Fruit fly (Drosophila melanogaster) whole organism, embryonic: ENCODE measurements around the gene wg.

ENCODE experiments used
- ATbp ChIP-seq: fragments of 200-800 bp; sonication (Bioruptor generic); optimal IDR thresholded peaks from 2 replicates; lab custom pipeline; 2017; ENCODE audit warnings: missing biosample characterization, mild to moderate bottlenecking, missing genetic modification characterization, missing genetic modification reagents
- BEAF-32 ChIP-seq: fragments of 200-800 bp; sonication (Bioruptor generic); optimal IDR thresholded peaks from 3 replicates; lab custom pipeline; 2017; ENCODE audit warnings: missing biosample characterization, missing genetic modification characterization, mild to moderate bottlenecking, moderate library complexity, missing genetic modification reagents
- CG10267 ChIP-seq: fragments of 200-800 bp; sonication (Bioruptor generic); optimal IDR thresholded peaks from 2 replicates; lab custom pipeline; 2018; ENCODE audit warnings: missing biosample characterization, mild to moderate bottlenecking, missing genetic modification characterization, moderate library complexity
- CG11696 ChIP-seq: fragments of 200-800 bp; sonication (Bioruptor generic); IDR thresholded peaks from 2 replicates; pipeline ENCODE4 v1.3.6; 2022; ENCODE audit warnings: missing biosample characterization, missing genetic modification characterization
- CG12391 ChIP-seq: fragments of 200-800 bp; sonication (Bioruptor generic); optimal IDR thresholded peaks from 3 replicates; lab custom pipeline; 2018; ENCODE audit warnings: missing biosample characterization, mild to moderate bottlenecking, missing genetic modification characterization, moderate library complexity
- CG12769 ChIP-seq: fragments of 200-800 bp; sonication (Bioruptor generic); optimal IDR thresholded peaks from 2 replicates; lab custom pipeline; 2019; ENCODE audit warnings: missing biosample characterization, mild to moderate bottlenecking, missing genetic modification characterization, moderate library complexity
- CG14441 ChIP-seq: fragments of 200-800 bp; sonication (Bioruptor generic); IDR thresholded peaks from 2 replicates; pipeline ENCODE4 v1.3.6; 2022; ENCODE audit warnings: missing biosample characterization, missing genetic modification characterization
- CG16813 ChIP-seq: fragments of 200-800 bp; sonication (Bioruptor generic); IDR thresholded peaks from 3 replicates; pipeline ENCODE4 v1.3.6; 2022; ENCODE audit warnings: missing biosample characterization, missing genetic modification characterization; ENCODE audit not compliant: partially characterized antibody
- CG17802 ChIP-seq: fragments of 200-800 bp; sonication (Bioruptor generic); optimal IDR thresholded peaks from 2 replicates; lab custom pipeline; 2018; ENCODE audit warnings: missing biosample characterization, mild to moderate bottlenecking, missing genetic modification characterization, moderate library complexity
- CG30431 ChIP-seq: fragments of 200-800 bp; sonication (Bioruptor generic); optimal IDR thresholded peaks from 2 replicates; lab custom pipeline; 2017; ENCODE audit warnings: missing biosample characterization, missing genetic modification characterization
- CG31441 ChIP-seq: fragments of 200-800 bp; sonication (Bioruptor generic); IDR thresholded peaks from 2 replicates; pipeline ENCODE4 v1.3.6; 2022; ENCODE audit warnings: missing biosample characterization, missing genetic modification characterization
- CG32767 ChIP-seq: fragments of 200-800 bp; sonication (Bioruptor generic); IDR thresholded peaks from 2 replicates; pipeline ENCODE4 v1.3.6; 2022; ENCODE audit warnings: missing biosample characterization, missing genetic modification characterization
- CG4707 ChIP-seq: fragments of 200-800 bp; sonication (Bioruptor generic); optimal IDR thresholded peaks from 2 replicates; lab custom pipeline; 2018; ENCODE audit warnings: missing biosample characterization, mild to moderate bottlenecking, missing genetic modification characterization, moderate library complexity
- CG5180 ChIP-seq: fragments of 200-800 bp; sonication (Bioruptor generic); optimal IDR thresholded peaks from 3 replicates; lab custom pipeline; 2017; ENCODE audit warnings: missing biosample characterization, missing genetic modification characterization, mild to moderate bottlenecking, moderate library complexity, missing genetic modification reagents
- CG6654 ChIP-seq: fragments of 200-800 bp; sonication (Bioruptor generic); optimal IDR thresholded peaks from 2 replicates; lab custom pipeline; 2017; ENCODE audit warnings: missing biosample characterization, mild to moderate bottlenecking, missing genetic modification characterization
- CG6765 ChIP-seq: fragments of 200-800 bp; sonication (Bioruptor generic); optimal IDR thresholded peaks from 3 replicates; lab custom pipeline; 2017; ENCODE audit warnings: missing biosample characterization, mild to moderate bottlenecking, missing genetic modification characterization
- CG7745 ChIP-seq: fragments of 200-800 bp; sonication (Bioruptor generic); optimal IDR thresholded peaks from 2 replicates; lab custom pipeline; 2018; ENCODE audit warnings: missing biosample characterization, mild to moderate bottlenecking, missing genetic modification characterization, moderate library complexity
- CG8359 ChIP-seq: fragments of 200-800 bp; sonication (Bioruptor generic); optimal IDR thresholded peaks from 2 replicates; lab custom pipeline; 2017; ENCODE audit warnings: missing biosample characterization, mild to moderate bottlenecking, missing genetic modification characterization, borderline replicate concordance
- CG9876 ChIP-seq: fragments of 200-800 bp; sonication (Bioruptor generic); optimal IDR thresholded peaks from 2 replicates; lab custom pipeline; 2016; ENCODE audit warnings: missing biosample characterization, missing genetic modification characterization
- CrebB ChIP-seq: fragments of 200-800 bp; sonication (Bioruptor generic); optimal IDR thresholded peaks from 3 replicates; lab custom pipeline; 2018; ENCODE audit warnings: missing biosample characterization, mild to moderate bottlenecking, missing genetic modification characterization
- D19B ChIP-seq: fragments of 200-800 bp; sonication (Bioruptor generic); optimal IDR thresholded peaks from 2 replicates; lab custom pipeline; 2017; ENCODE audit warnings: missing biosample characterization, mild to moderate bottlenecking, missing genetic modification characterization
- Eip74EF ChIP-seq, 2 experiments: fragments of 200-800 bp in 1 of 2; fragments of >200 bp in 1 of 2; sonication (Bioruptor generic) in 1 of 2; optimal IDR thresholded peaks; 2 replicates each; lab custom pipeline; 2017 to 2019; ENCODE audit warnings: missing biosample characterization in 2 of 2, missing genetic modification characterization in 2 of 2, mild to moderate bottlenecking in 1 of 2, moderate library complexity in 1 of 2
- HmgZ ChIP-seq: fragments of 200-800 bp; sonication (Bioruptor generic); optimal IDR thresholded peaks from 2 replicates; lab custom pipeline; 2018; ENCODE audit warnings: missing biosample characterization, mild to moderate bottlenecking, missing genetic modification characterization
- Hr3 ChIP-seq: fragments of 200-800 bp; sonication (Bioruptor generic); optimal IDR thresholded peaks from 3 replicates; lab custom pipeline; 2016; ENCODE audit warnings: missing biosample characterization, missing genetic modification characterization
- Hr51 ChIP-seq, 2 experiments: fragments of 200-800 bp; sonication (Bioruptor generic); optimal IDR thresholded peaks; 2 replicates in 1 of 2; 3 replicates in 1 of 2; lab custom pipeline; 2016 to 2018; ENCODE audit warnings: missing biosample characterization in 2 of 2, missing genetic modification characterization in 2 of 2, mild to moderate bottlenecking in 1 of 2, moderate library complexity in 1 of 2
- MBD-R2 ChIP-seq: fragments of 200-800 bp; sonication (Bioruptor generic); IDR thresholded peaks from 2 replicates; pipeline ENCODE4 v1.3.6; 2022; ENCODE audit warnings: missing biosample characterization, missing genetic modification characterization
- MTF-1 ChIP-seq: fragments of 200-800 bp; sonication (Bioruptor generic); optimal IDR thresholded peaks from 2 replicates; lab custom pipeline; 2018; ENCODE audit warnings: missing biosample characterization, mild to moderate bottlenecking, missing genetic modification characterization, borderline replicate concordance
- NC2α ChIP-seq: fragments of 200-800 bp; sonication (Bioruptor generic); optimal IDR thresholded peaks from 2 replicates; lab custom pipeline; 2016; ENCODE audit warnings: missing biosample characterization, missing genetic modification characterization
- NK7.1 ChIP-seq: fragments of 200-800 bp; sonication (Bioruptor generic); optimal IDR thresholded peaks from 3 replicates; lab custom pipeline; 2016; ENCODE audit warnings: missing biosample characterization, missing genetic modification characterization
- Poxn ChIP-seq: fragments of 200-800 bp; sonication (Bioruptor generic); IDR thresholded peaks from 2 replicates; pipeline ENCODE4 v1.3.6; 2022; ENCODE audit warnings: missing biosample characterization, missing genetic modification characterization
- Sry-β ChIP-seq: fragments of 200-800 bp; sonication (Bioruptor generic); optimal IDR thresholded peaks from 2 replicates; lab custom pipeline; 2018; ENCODE audit warnings: missing biosample characterization, mild to moderate bottlenecking, missing genetic modification characterization, moderate library complexity
- Usf ChIP-seq: fragments of 200-800 bp; sonication (Bioruptor generic); optimal IDR thresholded peaks from 2 replicates; lab custom pipeline; 2017; ENCODE audit warnings: missing genotype, missing biosample characterization, missing genetic modification characterization
- az2 ChIP-seq: fragments of 200-800 bp; sonication (Bioruptor generic); optimal IDR thresholded peaks from 3 replicates; lab custom pipeline; 2016; ENCODE audit warnings: missing biosample characterization, missing genetic modification characterization
- chn ChIP-seq: fragments of 200-800 bp; sonication (Bioruptor generic); optimal IDR thresholded peaks from 2 replicates; lab custom pipeline; 2016; ENCODE audit warnings: missing biosample characterization, missing genetic modification characterization
- dati ChIP-seq: fragments of 200-800 bp; sonication (Bioruptor generic); IDR thresholded peaks from 2 replicates; pipeline ENCODE4 v1.3.6; 2022; ENCODE audit warnings: missing biosample characterization, missing genetic modification characterization
- exex ChIP-seq: fragments of 200-800 bp; sonication (Bioruptor generic); optimal IDR thresholded peaks from 4 replicates; lab custom pipeline; 2018; ENCODE audit warnings: missing biosample characterization, mild to moderate bottlenecking, missing genetic modification characterization, moderate library complexity
- fd102C ChIP-seq: fragments of 200-800 bp; sonication (Bioruptor generic); optimal IDR thresholded peaks from 2 replicates; lab custom pipeline; 2018; ENCODE audit warnings: missing biosample characterization, mild to moderate bottlenecking, missing genetic modification characterization, moderate library complexity
- fd64A ChIP-seq: fragments of 200-800 bp; sonication (Bioruptor generic); optimal IDR thresholded peaks from 3 replicates; lab custom pipeline; 2018; ENCODE audit warnings: missing biosample characterization, mild to moderate bottlenecking, missing genetic modification characterization
- gcm2 ChIP-seq: fragments of 200-800 bp; sonication (Bioruptor generic); optimal IDR thresholded peaks from 2 replicates; lab custom pipeline; 2016; ENCODE audit warnings: missing biosample characterization, missing genetic modification characterization
- grau ChIP-seq: fragments of 200-800 bp; optimal IDR thresholded peaks from 3 replicates; lab custom pipeline; 2019; ENCODE audit warnings: missing biosample characterization, mild to moderate bottlenecking, missing genetic modification characterization, moderate library complexity
- grn ChIP-seq: fragments of 200-800 bp; sonication (Bioruptor generic); optimal IDR thresholded peaks from 3 replicates; lab custom pipeline; 2017; ENCODE audit warnings: missing biosample characterization, missing genetic modification characterization
- hbn ChIP-seq: fragments of 200-800 bp; sonication (Bioruptor generic); IDR thresholded peaks from 2 replicates; pipeline ENCODE4 v1.3.6; 2022; ENCODE audit warnings: missing biosample characterization, missing genetic modification characterization; ENCODE audit not compliant: partially characterized antibody
- her ChIP-seq: fragments of 200-800 bp; sonication (Bioruptor generic); optimal IDR thresholded peaks from 2 replicates; lab custom pipeline; 2016; ENCODE audit warnings: missing biosample characterization, missing genetic modification characterization
- kay ChIP-seq: fragments of 200-800 bp; sonication (Bioruptor generic); optimal IDR thresholded peaks from 2 replicates; lab custom pipeline; 2016; ENCODE audit warnings: missing biosample characterization, missing genetic modification characterization
- lov ChIP-seq, 2 experiments: fragments of 200-800 bp in 1 of 2; fragments of >200 bp in 1 of 2; sonication (Bioruptor generic) in 1 of 2; IDR thresholded peaks in 1 of 2; optimal IDR thresholded peaks in 1 of 2; 2 replicates in 1 of 2; 3 replicates in 1 of 2; pipeline versions ENCODE4 v1.3.6 to Lab custom; 2017 to 2022; ENCODE audit warnings: missing biosample characterization in 1 of 2, missing genetic modification characterization in 1 of 2
- onecut ChIP-seq: fragments of 200-800 bp; sonication (Bioruptor generic); IDR thresholded peaks from 2 replicates; pipeline ENCODE4 v1.3.6; 2022; ENCODE audit warnings: missing biosample characterization, missing genetic modification characterization
- tap ChIP-seq: fragments of 200-800 bp; optimal IDR thresholded peaks from 3 replicates; lab custom pipeline; 2019; ENCODE audit warnings: missing biosample characterization, mild to moderate bottlenecking, missing genetic modification characterization, moderate library complexity
- tin ChIP-seq: fragments of 200-800 bp; sonication (Bioruptor generic); optimal IDR thresholded peaks from 3 replicates; lab custom pipeline; 2016; ENCODE audit warnings: missing biosample characterization, missing genetic modification characterization
- z ChIP-seq: fragments of 200-800 bp; sonication (Bioruptor generic); IDR thresholded peaks from 3 replicates; pipeline ENCODE4 v1.3.6; 2022; ENCODE audit warnings: missing biosample characterization, missing genetic modification characterization

wg gene

dm6 chr2L:7339392-7340014, 32.5 kb downstream of the wg start (continued):
- no peak for TF ChIP-seq CrebB (tag; lab: Kevin White, UChicago)
- no peak for TF ChIP-seq exex (tag; lab: Kevin White, UChicago)
- no peak for TF ChIP-seq CG14441
- no peak for TF ChIP-seq CG11696
- TF ChIP-seq Eip74EF (GFP tag; optimal IDR thresholded peaks at IDR 0.05; lab: Kevin White, UChicago): no peak
- TF ChIP-seq CG5180 (GFP tag; lab: Kevin White, UChicago): peak; percentile 18
- TF ChIP-seq CG12769: no peak
- TF ChIP-seq Poxn (GFP tag; lab: Robert Waterston, UW): no peak
- no peak for TF ChIP-seq hbn (GFP tag; lab: Robert Waterston, UW)
- TF ChIP-seq az2 (GFP tag; lab: Kevin White, UChicago): no peak
- no peak for TF ChIP-seq CG6765
- no peak for TF ChIP-seq tap (tag; lab: Kevin White, UChicago)
- no peak for TF ChIP-seq Hr51 (GFP tag; optimal IDR thresholded peaks at IDR 0.05; lab: Kevin White, UChicago)
- TF ChIP-seq CG6654 (GFP tag; lab: Kevin White, UChicago): no peak
- TF ChIP-seq CG9876: no peak
- TF ChIP-seq HmgZ (tag; lab: Kevin White, UChicago): no peak
- peak; percentile 11 for TF ChIP-seq NC2α (GFP tag; lab: Kevin White, UChicago)
- TF ChIP-seq Sry-β (GFP tag; lab: Kevin White, UChicago): peak; percentile 17
- no peak for TF ChIP-seq dati (GFP tag; lab: Robert Waterston, UW)
- no peak for TF ChIP-seq gcm2 (GFP tag; lab: Kevin White, UChicago)
- peak; percentile 28 for TF ChIP-seq grn (GFP tag; lab: Kevin White, UChicago)
- TF ChIP-seq MBD-R2: no peak
- peak; percentile 28 for TF ChIP-seq ATbp (GFP tag; lab: Kevin White, UChicago)
- TF ChIP-seq D19B (GFP tag; lab: Kevin White, UChicago): no peak
- TF ChIP-seq BEAF-32 (GFP tag; lab: Kevin White, UChicago): no peak
- TF ChIP-seq CG32767 (GFP tag; lab: Robert Waterston, UW): no peak
- peak; percentile 28 for TF ChIP-seq MTF-1 (GFP tag; lab: Kevin White, UChicago)
- peak; percentile 70 for TF ChIP-seq fd102C
- TF ChIP-seq fd64A (GFP tag; lab: Kevin White, UChicago): peak; percentile 8
- TF ChIP-seq CG10267 (tag; lab: Kevin White, UChicago): no peak
- TF ChIP-seq CG30431 (GFP tag; lab: Kevin White, UChicago): peak; percentile 11
- no peak for TF ChIP-seq her (GFP tag; lab: Kevin White, UChicago)
- no peak for TF ChIP-seq CG17802 (tag; lab: Kevin White, UChicago)
- TF ChIP-seq grau (tag; lab: Kevin White, UChicago): no peak
- no peak for TF ChIP-seq Hr3 (GFP tag; lab: Kevin White, UChicago)
- TF ChIP-seq chn (GFP tag; lab: Kevin White, UChicago): no peak
- TF ChIP-seq z (GFP tag; lab: Robert Waterston, UW): 0 out of 3 replicates have a peak, but pooled peaks have one; percentile 25
- TF ChIP-seq onecut: no peak
- no peak for TF ChIP-seq NK7.1
- no peak for TF ChIP-seq CG7745
- TF ChIP-seq CG8359 (GFP tag; lab: Kevin White, UChicago): no peak
- TF ChIP-seq lov (optimal IDR thresholded peaks at IDR 0.05; lab: Kevin White, UChicago): no peak
- 0 out of 3 replicates have a peak, but pooled peaks have one; percentile 24 for TF ChIP-seq lov (GFP tag; IDR thresholded peaks at IDR 0.05; lab: Robert Waterston, UW)
- no peak for TF ChIP-seq CG16813 (GFP tag; lab: Robert Waterston, UW)
- no peak for TF ChIP-seq Usf (GFP tag; lab: Kevin White, UChicago)
- TF ChIP-seq kay: no peak
- TF ChIP-seq CG12391 (tag; lab: Kevin White, UChicago): peak; percentile 15
- no peak for TF ChIP-seq CG31441 (GFP tag; lab: Robert Waterston, UW)
- TF ChIP-seq tin: no peak
- no peak for TF ChIP-seq CG4707 (GFP tag; lab: Kevin White, UChicago)
